Fruit fly (Drosophila melanogaster): Measurements from ENCODE around the gene Rheb.

The Rheb gene

dm6 chr3R:5527563-5527962 is 41.2 kb upstream of the Rheb start (continued):
- TF ChIP-seq gfzf (GFP tag; optimal IDR thresholded peaks at IDR 0.05) (no peak), Blimp-1 (GFP tag; optimal IDR thresholded peaks at IDR 0.05) (no peak), CG4282 (GFP tag; optimal IDR thresholded peaks at IDR 0.05) (no peak)

- TF ChIP-seq Dbx (GFP tag; IDR thresholded peaks at IDR 0.05) (peak; percentile 71), jumu (GFP tag; optimal IDR thresholded peaks at IDR 0.05) (peak; percentile 62), lbe (GFP tag; optimal IDR thresholded peaks at IDR 0.05) (no peak), CG4730 (GFP tag; IDR thresholded peaks at IDR 0.05) (no peak; the same call in 1 of the 2 replicates), D19A (tag; optimal IDR thresholded peaks at IDR 0.05) (no peak), crp (GFP tag; optimal IDR thresholded peaks at IDR 0.05) (peak in 1 of 2 experiments; percentile 23), CG5245 (GFP tag; optimal IDR thresholded peaks at IDR 0.05) (peak; percentile 46), CG2120 (GFP tag; optimal IDR thresholded peaks at IDR 0.05) (peak; percentile 81), bigmax (GFP tag; optimal IDR thresholded peaks at IDR 0.05) (peak; percentile 66), dati (GFP tag; IDR thresholded peaks at IDR 0.05) (peak; percentile 55; the same call in 1 of the 2 replicates), CG9797 (GFP tag; optimal IDR thresholded peaks at IDR 0.05) (peak; percentile 37), sim (GFP tag; IDR thresholded peaks at IDR 0.05) (no peak; the same call in 1 of the 2 replicates), Blimp-1 (GFP tag; optimal IDR thresholded peaks at IDR 0.05) (no peak), lilli (GFP tag; optimal IDR thresholded peaks at IDR 0.05) (peak; percentile 77), CG9817 (tag; optimal IDR thresholded peaks at IDR 0.05) (peak; percentile 47), CG13775 (GFP tag; optimal IDR thresholded peaks at IDR 0.05) (peak; percentile 50), wdn (GFP tag; IDR thresholded peaks at IDR 0.05) (peak; percentile 77; the same call in 1 of the 2 replicates), ftz-f1 (GFP tag; optimal IDR thresholded peaks at IDR 0.05) (peak; percentile 81), hbn (GFP tag; IDR thresholded peaks at IDR 0.05; ENCODE audit: partially characterized antibody) (peak; percentile 80), CG1233 (GFP tag; optimal IDR thresholded peaks at IDR 0.05) (no peak), CG13894 (tag; optimal IDR thresholded peaks at IDR 0.05) (no peak), ara (GFP tag; IDR thresholded peaks at IDR 0.05) (no peak), CG2129 (GFP tag; IDR thresholded peaks at IDR 0.05; ENCODE audit: partially characterized antibody) (peak; percentile 82), Side (GFP tag; optimal IDR thresholded peaks at IDR 0.05) (peak; percentile 65), CG11560 (tag; IDR thresholded peaks at IDR 0.05) (0 out of 3 replicates have a peak, but pooled peaks have one; percentile 39), klu (GFP tag; IDR thresholded peaks at IDR 0.05) (no peak), CG6813 (GFP tag; optimal IDR thresholded peaks at IDR 0.05) (no peak), CG17829 (tag; optimal IDR thresholded peaks at IDR 0.05) (peak; percentile 61), CG6765 (GFP tag; optimal IDR thresholded peaks at IDR 0.05) (no peak), Elba2 (GFP tag; optimal IDR thresholded peaks at IDR 0.05) (peak; percentile 88), tap (tag; optimal IDR thresholded peaks at IDR 0.05) (no peak), Deaf1 (tag; optimal IDR thresholded peaks at IDR 0.05) (no peak), stwl (tag; optimal IDR thresholded peaks at IDR 0.05) (no peak), CG17359 (tag; optimal IDR thresholded peaks at IDR 0.05) (peak; percentile 59), CG3847 (GFP tag; IDR thresholded peaks at IDR 0.05) (0 out of 2 replicates have a peak, but pooled peaks have one; percentile 62), Camta (GFP tag; optimal IDR thresholded peaks at IDR 0.05) (no peak), HLH54F (GFP tag; optimal IDR thresholded peaks at IDR 0.05) (peak; percentile 69), CG2116 (GFP tag; optimal IDR thresholded peaks at IDR 0.05) (peak; percentile 87), wek (GFP tag; optimal IDR thresholded peaks at IDR 0.05) (peak; percentile 22), Atf6 (GFP tag; IDR thresholded peaks at IDR 0.05) (peak; percentile 49; the same call in 1 of the 2 replicates), toy (GFP tag; IDR thresholded peaks at IDR 0.05) (no peak), CkIIα-i1 (GFP tag; IDR thresholded peaks at IDR 0.05) (no peak), Dll (GFP tag; IDR thresholded peaks at IDR 0.05; ENCODE audit: partially characterized antibody) (peak; percentile 89), CG17612 (GFP tag; IDR thresholded peaks at IDR 0.05) (0 out of 2 replicates have a peak, but pooled peaks have one; percentile 18), chinmo (GFP tag; IDR thresholded peaks at IDR 0.05; ENCODE audit: partially characterized antibody) (peak; percentile 91), Chrac-16 (GFP tag; optimal IDR thresholded peaks at IDR 0.05) (peak; percentile 49)
Observed at dm6 chr3R:5547464-5547943, 21.2 kb upstream of the Rheb start, which contains the start of gene CG2519. Gene CG2519 (minus strand): TSS chr3R:5547775.
